Worm (Caenorhabditis elegans) whole organism, L3 larva: ENCODE data around the gene D1086.8.

ENCODE experiments used
- R02D3.7 ChIP-seq: fragments of 150-350 bp; optimal IDR thresholded peaks from 2 replicates; lab custom pipeline; 2014; ENCODE audit warnings: missing biosample characterization, missing genetic modification characterization
- aly-2 ChIP-seq: fragments of 150-350 bp; optimal IDR thresholded peaks from 2 replicates; lab custom pipeline; 2014; ENCODE audit warnings: missing biosample characterization, missing genetic modification characterization
- ama-1 ChIP-seq: fragments of 150-350 bp; optimal IDR thresholded peaks from 2 replicates; lab custom pipeline; 2018
- ceh-16 ChIP-seq: sonication (generic microtip); optimal IDR thresholded peaks from 2 replicates; lab custom pipeline; 2017; ENCODE audit warnings: missing biosample characterization, missing genetic modification characterization
- ceh-82 ChIP-seq: fragments of 150-350 bp; optimal IDR thresholded peaks from 2 replicates; lab custom pipeline; 2014; ENCODE audit warnings: missing biosample characterization, missing genetic modification characterization
- ceh-9 ChIP-seq: sonication (generic microtip); optimal IDR thresholded peaks from 2 replicates; lab custom pipeline; 2018; ENCODE audit warnings: missing biosample characterization, missing genetic modification characterization
- egl-27 ChIP-seq: sonication (generic microtip); optimal IDR thresholded peaks from 4 replicates; lab custom pipeline; 2017; ENCODE audit warnings: missing biosample characterization, missing genetic modification reagents, missing genetic modification characterization
- elt-1 ChIP-seq: fragments of 150-350 bp; optimal IDR thresholded peaks from 2 replicates; lab custom pipeline; 2014; ENCODE audit warnings: missing biosample characterization, missing genetic modification characterization
- elt-2 ChIP-seq: sonication (generic microtip); optimal IDR thresholded peaks from 2 replicates; lab custom pipeline; 2016; ENCODE audit warnings: missing genetic modification reagents, mild to moderate bottlenecking, missing genetic modification characterization, missing compliant biosample characterization
- elt-3 ChIP-seq, 3 experiments: fragments of 150-350 bp in 1 of 3; sonication (generic microtip) in 2 of 3; optimal IDR thresholded peaks; 2 replicates in 2 of 3; 4 replicates in 1 of 3; lab custom pipeline; 2014 to 2017; ENCODE audit warnings: missing biosample characterization in 3 of 3, missing genetic modification characterization in 3 of 3
- eor-1 ChIP-seq, 2 experiments: fragments of 150-350 bp; optimal IDR thresholded peaks; 2 replicates each; lab custom pipeline; 2014 to 2018; ENCODE audit warnings: missing biosample characterization in 2 of 2, missing genetic modification characterization in 2 of 2
- fkh-10 ChIP-seq: sonication (generic microtip); optimal IDR thresholded peaks from 2 replicates; lab custom pipeline; 2017; ENCODE audit warnings: missing biosample characterization, missing genetic modification reagents, missing genetic modification characterization
- fos-1 ChIP-seq: fragments of 150-350 bp; optimal IDR thresholded peaks from 2 replicates; lab custom pipeline; 2014; ENCODE audit warnings: missing biosample characterization, missing genetic modification characterization
- hmg-11 ChIP-seq: sonication (generic microtip); optimal IDR thresholded peaks from 2 replicates; lab custom pipeline; 2016; ENCODE audit warnings: missing genetic modification characterization, missing compliant biosample characterization
- jun-1 ChIP-seq: fragments of 150-350 bp; optimal IDR thresholded peaks from 2 replicates; lab custom pipeline; 2014; ENCODE audit warnings: missing biosample characterization, missing genetic modification reagents, missing genetic modification characterization
- lin-15B ChIP-seq: fragments of 150-350 bp; optimal IDR thresholded peaks from 2 replicates; lab custom pipeline; 2014; ENCODE audit warnings: missing biosample characterization, missing genetic modification characterization
- lin-39 ChIP-seq: fragments of 150-350 bp; optimal IDR thresholded peaks from 2 replicates; lab custom pipeline; 2018; ENCODE audit warnings: missing biosample characterization, missing genetic modification reagents, missing genetic modification characterization
- mdl-1 ChIP-seq: fragments of 150-350 bp; optimal IDR thresholded peaks from 2 replicates; lab custom pipeline; 2014; ENCODE audit warnings: missing biosample characterization, missing genetic modification characterization
- nfya-1 ChIP-seq: sonication (generic microtip); optimal IDR thresholded peaks from 2 replicates; lab custom pipeline; 2017; ENCODE audit warnings: missing genetic modification characterization, mild to moderate bottlenecking, missing compliant biosample characterization, antibody characterized with exemption, moderate library complexity; ENCODE audit not compliant: insufficient read depth
- nhr-11 ChIP-seq: fragments of 150-350 bp; optimal IDR thresholded peaks from 2 replicates; lab custom pipeline; 2014; ENCODE audit warnings: missing biosample characterization, missing genetic modification characterization
- nhr-23 ChIP-seq: fragments of 150-350 bp; optimal IDR thresholded peaks from 2 replicates; lab custom pipeline; 2014; ENCODE audit warnings: missing biosample characterization, missing genetic modification reagents, missing genetic modification characterization
- nhr-237 ChIP-seq: fragments of 150-350 bp; optimal IDR thresholded peaks from 2 replicates; lab custom pipeline; 2014; ENCODE audit warnings: missing biosample characterization, missing genetic modification characterization
- nhr-25 ChIP-seq: sonication (generic microtip); optimal IDR thresholded peaks from 2 replicates; lab custom pipeline; 2017; ENCODE audit warnings: missing biosample characterization, missing genetic modification characterization
- nhr-28 ChIP-seq: fragments of 150-350 bp; optimal IDR thresholded peaks from 2 replicates; lab custom pipeline; 2014; ENCODE audit warnings: missing biosample characterization, missing genetic modification characterization
- nhr-43 ChIP-seq: sonication (generic microtip); optimal IDR thresholded peaks from 2 replicates; lab custom pipeline; 2016; ENCODE audit warnings: mild to moderate bottlenecking, missing genetic modification characterization, missing compliant biosample characterization; ENCODE audit not compliant: poor library complexity, severe bottlenecking
- pqm-1 ChIP-seq: fragments of 150-350 bp; optimal IDR thresholded peaks from 2 replicates; lab custom pipeline; 2017; ENCODE audit warnings: missing biosample characterization, missing genetic modification characterization, inconsistent platforms
- sea-2 ChIP-seq: fragments of 150-350 bp; sonication (generic microtip); optimal IDR thresholded peaks from 4 replicates; lab custom pipeline; 2014; ENCODE audit warnings: missing biosample characterization, missing genetic modification reagents, missing genetic modification characterization
- skn-1 ChIP-seq: fragments of 150-350 bp; optimal IDR thresholded peaks from 2 replicates; lab custom pipeline; 2014; ENCODE audit warnings: missing biosample characterization, missing genetic modification characterization
- snpc-4 ChIP-seq: fragments of 150-350 bp; optimal IDR thresholded peaks from 2 replicates; lab custom pipeline; 2014; ENCODE audit warnings: missing biosample characterization, missing genetic modification characterization
- tbx-2 ChIP-seq: sonication (generic microtip); optimal IDR thresholded peaks from 2 replicates; lab custom pipeline; 2016; ENCODE audit warnings: mild to moderate bottlenecking, missing genetic modification characterization, missing compliant biosample characterization
- unc-62 ChIP-seq: fragments of 150-350 bp; sonication (generic microtip); optimal IDR thresholded peaks from 4 replicates; lab custom pipeline; 2014; ENCODE audit warnings: missing biosample characterization, missing genetic modification reagents, missing genetic modification characterization
- zag-1 ChIP-seq: fragments of 150-350 bp; optimal IDR thresholded peaks from 2 replicates; lab custom pipeline; 2014; ENCODE audit warnings: missing biosample characterization, missing genetic modification characterization
- ztf-4 ChIP-seq: fragments of 150-350 bp; optimal IDR thresholded peaks from 2 replicates; lab custom pipeline; 2014; ENCODE audit warnings: missing biosample characterization, missing genetic modification characterization

The D1086.8 gene

ce11 chrV:14090309-14090967, 3.5 kb upstream of the D1086.8 start, which contains the start of the genes D1086.5 and him-5:
Gene D1086.5, minus strand, starts transcription at chrV:14090359.
Gene him-5, plus strand, starts transcription at chrV:14090426.
- no peak for TF ChIP-seq nhr-11
- TF ChIP-seq nhr-237 (tag; lab: Kevin White, UChicago), result no peak
- TF ChIP-seq ceh-16 (tag; lab: Kevin White, UChicago), result no peak

- TF ChIP-seq nhr-11 (no peak), ztf-4 (no peak), zag-1 (tag; lab: Kevin White, UChicago) (no peak), nhr-23 (tag; lab: Kevin White, UChicago) (no peak), unc-62 (GFP tag; lab: Kevin White, UChicago) (no peak), nhr-25 (tag; lab: Kevin White, UChicago) (peak; percentile 54), aly-2 (no peak), R02D3.7 (peak; percentile 20), elt-1 (no peak), mdl-1 (tag; lab: Kevin White, UChicago) (no peak), tbx-2 (tag; lab: Kevin White, UChicago) (no peak), nhr-28 (tag; lab: Kevin White, UChicago) (no peak), pqm-1 (tag; lab: Kevin White, UChicago) (peak; percentile 67), ama-1 (lab: Kevin White, UChicago) (peak; percentile 90), fos-1 (tag; lab: Kevin White, UChicago) (no peak), eor-1 (tag; optimal IDR thresholded peaks at IDR 0.05; lab: Kevin White, UChicago) (no peak), elt-3 (tag; optimal IDR thresholded peaks at IDR 0.05; lab: Kevin White, UChicago) (no peak), jun-1 (tag; lab: Kevin White, UChicago) (no peak), elt-2 (tag; lab: Kevin White, UChicago) (peak; percentile 12), fkh-10 (GFP tag; lab: Kevin White, UChicago) (no peak), nhr-237 (tag; lab: Kevin White, UChicago) (no peak), snpc-4 (peak; percentile 97), hmg-11 (no peak), egl-27 (tag; lab: Kevin White, UChicago) (no peak), lin-15B (tag; lab: Kevin White, UChicago) (peak; percentile 8), ceh-9 (tag; lab: Kevin White, UChicago) (no peak), nfya-1 (tag; lab: Kevin White, UChicago) (peak; percentile 29), nhr-43 (tag; lab: Kevin White, UChicago) (peak; percentile 59)
These were observed 1.5 kb upstream of the D1086.8 start, which contains the start of gene D1086.3 for ce11 chrV:14092403-14092802. Gene D1086.3, plus strand, starts transcription at chrV:14092792.

ce11 chrV:14094546-14094945, 641 bp downstream of the D1086.8 start:
- TF ChIP-seq pqm-1 (tag; lab: Kevin White, UChicago) (no peak), nhr-43 (tag; lab: Kevin White, UChicago) (no peak), ceh-82 (tag; lab: Kevin White, UChicago) (no peak), eor-1 (tag; optimal IDR thresholded peaks at IDR 0.05; lab: Kevin White, UChicago) (no peak), mdl-1 (tag; lab: Kevin White, UChicago) (no peak), lin-39 (tag; lab: Kevin White, UChicago) (no peak), elt-3 (tag; optimal IDR thresholded peaks at IDR 0.05; lab: Kevin White, UChicago) (no peak), unc-62 (GFP tag; lab: Kevin White, UChicago) (no peak), nhr-11 (no peak), nhr-25 (tag; lab: Kevin White, UChicago) (no peak), lin-15B (tag; lab: Kevin White, UChicago) (no peak), sea-2 (no peak), ceh-16 (tag; lab: Kevin White, UChicago) (no peak), fos-1 (tag; lab: Kevin White, UChicago) (no peak)

- peak; percentile 32 for TF ChIP-seq nhr-43 (tag; lab: Kevin White, UChicago)
- no peak for TF ChIP-seq ceh-16 (tag; lab: Kevin White, UChicago)
- peak; percentile 56 for TF ChIP-seq nhr-25 (tag; lab: Kevin White, UChicago)
- TF ChIP-seq lin-39 (tag; lab: Kevin White, UChicago), result no peak
- peak; percentile 78 for TF ChIP-seq nhr-23 (tag; lab: Kevin White, UChicago)
- TF ChIP-seq elt-2 (tag; lab: Kevin White, UChicago), result no peak
- TF ChIP-seq skn-1 (tag; lab: Kevin White, UChicago), result no peak
These were observed 1.0 kb downstream of the D1086.8 start for ce11 chrV:14094953-14095352.
